Fruit fly (Drosophila melanogaster) whole organism, embryonic: Measurements from ENCODE around the gene TfAP-2.

Source experiments
- Awh ChIP-seq: fragments of 200-800 bp; sonication (Bioruptor generic); IDR thresholded peaks from 2 replicates; pipeline ENCODE4, ENCODE4 v1.3.6; 2022; ENCODE audit warnings: missing biosample characterization, missing genetic modification characterization
- Bdp1 ChIP-seq: fragments of 200-800 bp; sonication (Bioruptor generic); optimal IDR thresholded peaks from 3 replicates; lab custom pipeline; 2016; ENCODE audit warnings: missing biosample characterization, missing genetic modification characterization
- Blimp-1 ChIP-seq: fragments of 200-800 bp; sonication (Bioruptor generic); optimal IDR thresholded peaks from 3 replicates; lab custom pipeline; 2018; ENCODE audit warnings: missing biosample characterization, missing genetic modification characterization, mild to moderate bottlenecking, moderate library complexity, missing genetic modification reagents
- CG10431 ChIP-seq: fragments of 200-800 bp; sonication (Bioruptor generic); optimal IDR thresholded peaks from 3 replicates; lab custom pipeline; 2018; ENCODE audit warnings: missing biosample characterization, mild to moderate bottlenecking, missing genetic modification characterization
- CG11093 ChIP-seq: fragments of 200-800 bp; sonication (Bioruptor generic); IDR thresholded peaks from 3 replicates; pipeline ENCODE4 v1.3.6; 2022; ENCODE audit warnings: missing biosample characterization, missing genetic modification characterization
- CG11247 ChIP-seq: fragments of 200-800 bp; sonication (Bioruptor generic); IDR thresholded peaks from 2 replicates; pipeline ENCODE4 v1.3.6; 2022; ENCODE audit warnings: missing biosample characterization, missing genetic modification characterization
- CG1233 ChIP-seq: fragments of 200-800 bp; sonication (Bioruptor generic); optimal IDR thresholded peaks from 4 replicates; lab custom pipeline; 2018; ENCODE audit warnings: missing biosample characterization, mild to moderate bottlenecking, missing genetic modification characterization
- CG12769 ChIP-seq: fragments of 200-800 bp; sonication (Bioruptor generic); optimal IDR thresholded peaks from 2 replicates; lab custom pipeline; 2019; ENCODE audit warnings: missing biosample characterization, mild to moderate bottlenecking, missing genetic modification characterization, moderate library complexity
- CG13123 ChIP-seq: fragments of 200-800 bp; sonication (Bioruptor generic); optimal IDR thresholded peaks from 2 replicates; lab custom pipeline; 2016; ENCODE audit warnings: missing biosample characterization, missing genetic modification characterization
- CG13287 ChIP-seq: fragments of 200-800 bp; sonication (Bioruptor generic); IDR thresholded peaks from 2 replicates; pipeline ENCODE4 v1.3.6; 2022; ENCODE audit warnings: missing biosample characterization, missing genetic modification characterization; ENCODE audit not compliant: partially characterized antibody
- CG13894 ChIP-seq: fragments of 200-800 bp; sonication (Bioruptor generic); optimal IDR thresholded peaks from 3 replicates; lab custom pipeline; 2018; ENCODE audit warnings: missing biosample characterization, mild to moderate bottlenecking, missing genetic modification characterization, moderate library complexity
- CG1832 ChIP-seq: fragments of 200-800 bp; sonication (Bioruptor generic); optimal IDR thresholded peaks from 2 replicates; lab custom pipeline; 2017; ENCODE audit warnings: missing biosample characterization, mild to moderate bottlenecking, missing genetic modification characterization, inconsistent platforms
- CG3281 ChIP-seq: fragments of 200-800 bp; sonication (Bioruptor generic); optimal IDR thresholded peaks from 3 replicates; lab custom pipeline; 2017; ENCODE audit warnings: missing biosample characterization, mild to moderate bottlenecking, missing genetic modification characterization
- CG43689 ChIP-seq: fragments of 200-800 bp; sonication (Bioruptor generic); IDR thresholded peaks from 2 replicates; pipeline ENCODE4 v1.3.6; 2022; ENCODE audit warnings: missing biosample characterization, missing genetic modification characterization
- CG6272 ChIP-seq: fragments of 200-800 bp; sonication (Bioruptor generic); IDR thresholded peaks from 2 replicates; pipeline ENCODE4 v1.3.6; 2022; ENCODE audit warnings: missing biosample characterization, missing genetic modification characterization
- CG6683 ChIP-seq: fragments of 200-800 bp; sonication (Bioruptor generic); optimal IDR thresholded peaks from 2 replicates; lab custom pipeline; 2017; ENCODE audit warnings: missing biosample characterization, mild to moderate bottlenecking, missing genetic modification characterization, missing genetic modification reagents
- CG7928 ChIP-seq: fragments of 200-800 bp; sonication (Bioruptor generic); optimal IDR thresholded peaks from 2 replicates; lab custom pipeline; 2017; ENCODE audit warnings: missing biosample characterization, mild to moderate bottlenecking, missing genetic modification characterization
- CG9876 ChIP-seq: fragments of 200-800 bp; sonication (Bioruptor generic); optimal IDR thresholded peaks from 2 replicates; lab custom pipeline; 2016; ENCODE audit warnings: missing biosample characterization, missing genetic modification characterization
- CoRest ChIP-seq: fragments of 200-800 bp; sonication (Bioruptor generic); optimal IDR thresholded peaks from 3 replicates; lab custom pipeline; 2018; ENCODE audit warnings: missing biosample characterization, mild to moderate bottlenecking, missing genetic modification characterization, moderate library complexity
- Dbx ChIP-seq: fragments of 200-800 bp; sonication (Bioruptor generic); IDR thresholded peaks from 3 replicates; pipeline ENCODE4 v1.3.6; 2022; ENCODE audit warnings: missing biosample characterization, missing genetic modification characterization
- Ets97D ChIP-seq: fragments of 200-800 bp; sonication (Bioruptor generic); optimal IDR thresholded peaks from 3 replicates; lab custom pipeline; 2016; ENCODE audit warnings: missing biosample characterization, missing genetic modification characterization
- HLH4C ChIP-seq: fragments of 200-800 bp; sonication (Bioruptor generic); IDR thresholded peaks from 3 replicates; pipeline ENCODE4 v1.3.6; 2022; ENCODE audit warnings: missing biosample characterization, missing genetic modification characterization; ENCODE audit not compliant: partially characterized antibody
- Hr51 ChIP-seq, 2 experiments: fragments of 200-800 bp; sonication (Bioruptor generic); optimal IDR thresholded peaks; 2 replicates in 1 of 2; 3 replicates in 1 of 2; lab custom pipeline; 2016 to 2018; ENCODE audit warnings: missing biosample characterization in 2 of 2, missing genetic modification characterization in 2 of 2, mild to moderate bottlenecking in 1 of 2, moderate library complexity in 1 of 2
- Oaz ChIP-seq: fragments of 200-800 bp; sonication (Bioruptor generic); IDR thresholded peaks from 2 replicates; pipeline ENCODE4 v1.3.6; 2022; ENCODE audit warnings: missing biosample characterization, missing genetic modification characterization
- Sin3A ChIP-seq: fragments of >200 bp; optimal IDR thresholded peaks from 2 replicates; lab custom pipeline; 2018
- Sox102F ChIP-seq: fragments of 200-800 bp; sonication (Bioruptor generic); optimal IDR thresholded peaks from 2 replicates; lab custom pipeline; 2018; ENCODE audit warnings: missing biosample characterization, mild to moderate bottlenecking, missing genetic modification characterization, moderate library complexity
- Trl ChIP-seq, 3 experiments: fragments of >200 bp in 2 of 3; fragments of 200-800 bp in 1 of 3; sonication (Bioruptor generic) in 1 of 3; optimal IDR thresholded peaks; 2 replicates in 1 of 3; 3 replicates in 2 of 3; lab custom pipeline; 2016 to 2017; ENCODE audit warnings: missing biosample characterization in 1 of 3, missing genetic modification characterization in 1 of 3
- abd-A ChIP-seq: fragments of 200-800 bp; sonication (Bioruptor generic); optimal IDR thresholded peaks from 3 replicates; lab custom pipeline; 2019; ENCODE audit warnings: missing biosample characterization, mild to moderate bottlenecking, missing genetic modification characterization, moderate library complexity
- cg ChIP-seq: fragments of 200-800 bp; sonication (Bioruptor generic); optimal IDR thresholded peaks from 3 replicates; lab custom pipeline; 2019; ENCODE audit warnings: missing biosample characterization, mild to moderate bottlenecking, missing genetic modification characterization, moderate library complexity
- chinmo ChIP-seq: fragments of 200-800 bp; sonication (Bioruptor generic); IDR thresholded peaks from 4 replicates; pipeline ENCODE4 v1.3.6; 2022; ENCODE audit warnings: missing biosample characterization, missing genetic modification characterization; ENCODE audit not compliant: partially characterized antibody
- fd3F ChIP-seq: fragments of 200-800 bp; sonication (Bioruptor generic); optimal IDR thresholded peaks from 2 replicates; lab custom pipeline; 2018; ENCODE audit warnings: missing biosample characterization, mild to moderate bottlenecking, missing genetic modification characterization, moderate library complexity
- h ChIP-seq: fragments of >200 bp; optimal IDR thresholded peaks from 2 replicates; lab custom pipeline; 2017
- hkb ChIP-seq, 2 experiments: fragments of 200-800 bp in 1 of 2; fragments of >200 bp in 1 of 2; sonication (Bioruptor generic) in 1 of 2; IDR thresholded peaks in 1 of 2; optimal IDR thresholded peaks in 1 of 2; 2 replicates each; pipeline versions ENCODE4 v1.3.6 to Lab custom; 2017 to 2022; ENCODE audit warnings: missing biosample characterization in 1 of 2, missing genetic modification characterization in 1 of 2
- ken ChIP-seq: fragments of 200-800 bp; sonication (Bioruptor generic); IDR thresholded peaks from 3 replicates; pipeline ENCODE4 v1.3.6; 2022; ENCODE audit warnings: missing biosample characterization, missing genetic modification characterization
- kni ChIP-seq: fragments of 200-800 bp; sonication (Bioruptor generic); optimal IDR thresholded peaks from 3 replicates; lab custom pipeline; 2017; ENCODE audit warnings: mild to moderate bottlenecking, missing biosample characterization, missing genetic modification reagents, missing genetic modification characterization
- lola ChIP-seq, 3 experiments: fragments of >200 bp in 2 of 3; fragments of 200-800 bp in 1 of 3; sonication (Bioruptor generic) in 1 of 3; optimal IDR thresholded peaks; 2 replicates each; lab custom pipeline; 2017 to 2019; ENCODE audit warnings: missing biosample characterization in 3 of 3, missing genetic modification characterization in 3 of 3, mild to moderate bottlenecking in 1 of 3, moderate library complexity in 1 of 3
- sd ChIP-seq: fragments of 200-800 bp; sonication (Bioruptor generic); optimal IDR thresholded peaks from 3 replicates; lab custom pipeline; 2018; ENCODE audit warnings: missing biosample characterization, mild to moderate bottlenecking, missing genetic modification characterization, moderate library complexity

The TfAP-2 gene

DNA sequence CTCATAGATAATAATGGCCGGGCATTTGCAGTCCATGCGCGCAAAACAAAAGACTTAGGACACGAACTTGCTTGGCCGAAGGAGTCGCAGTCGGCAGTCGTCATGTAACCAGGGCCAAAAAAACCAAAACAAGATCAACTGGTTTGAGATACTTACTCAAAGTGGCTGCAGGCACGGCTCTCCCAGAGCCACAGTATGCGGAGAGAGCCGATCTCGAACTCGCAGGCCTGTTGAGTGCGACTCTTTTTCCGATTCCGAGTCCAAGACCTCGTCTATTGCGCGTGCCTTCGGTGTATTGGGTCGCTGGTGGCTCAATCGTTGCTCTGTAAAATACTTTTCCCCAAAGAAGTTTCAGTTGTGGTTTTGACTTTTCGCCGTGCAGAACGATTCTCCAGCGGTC is 58.0 kb downstream of the TfAP-2 start, which contains the start of gene CG43980 (continued):
- TF ChIP-seq lola (GFP tag; optimal IDR thresholded peaks at IDR 0.05; lab: Kevin White, UChicago), result no peak
- peak; percentile 59; the same call in 1 of the 2 replicates for TF ChIP-seq CG11247 (GFP tag; lab: Robert Waterston, UW)
- peak; percentile 18 for TF ChIP-seq CG10431 (GFP tag; lab: Kevin White, UChicago)
- peak; percentile 11 for TF ChIP-seq CG13894 (tag; lab: Kevin White, UChicago)
- no peak for TF ChIP-seq CG1233 (GFP tag; lab: Kevin White, UChicago)
- TF ChIP-seq kni, result peak; percentile 5
- TF ChIP-seq fd3F, result no peak
- no peak for TF ChIP-seq CG1832 (GFP tag; lab: Kevin White, UChicago)
- peak; percentile 17; the same call in 1 of the 2 replicates for TF ChIP-seq CG13287 (GFP tag; lab: Robert Waterston, UW)
- no peak for TF ChIP-seq Hr51 (GFP tag; optimal IDR thresholded peaks at IDR 0.05; lab: Kevin White, UChicago)
- no peak for TF ChIP-seq Sox102F (GFP tag; lab: Kevin White, UChicago)
- peak; percentile 58 to 62 for TF ChIP-seq Trl (optimal IDR thresholded peaks at IDR 0.05; lab: Kevin White, UChicago)
- TF ChIP-seq Trl (GFP tag; optimal IDR thresholded peaks at IDR 0.05; lab: Kevin White, UChicago), result no peak
- TF ChIP-seq, all 482 proteins: peak for 18

- TF ChIP-seq sd (tag; lab: Kevin White, UChicago), result peak; percentile 60
- TF ChIP-seq CG6683 (GFP tag; lab: Kevin White, UChicago), result no peak
- no peak for TF ChIP-seq CoRest (tag; lab: Kevin White, UChicago)
- TF ChIP-seq CG12769 (tag; lab: Kevin White, UChicago), result peak; percentile 32
- no peak for TF ChIP-seq Bdp1 (GFP tag; lab: Kevin White, UChicago)
- peak; percentile 59 for TF ChIP-seq abd-A
- TF ChIP-seq cg (GFP tag; lab: Kevin White, UChicago), result peak; percentile 9
- 0 out of 4 replicates have a peak, but pooled peaks have one; percentile 39 for TF ChIP-seq chinmo (GFP tag; lab: Robert Waterston, UW)
Measured at dm6 chr3L:21645878-21646277, 59.2 kb downstream of the TfAP-2 start.

DNA sequence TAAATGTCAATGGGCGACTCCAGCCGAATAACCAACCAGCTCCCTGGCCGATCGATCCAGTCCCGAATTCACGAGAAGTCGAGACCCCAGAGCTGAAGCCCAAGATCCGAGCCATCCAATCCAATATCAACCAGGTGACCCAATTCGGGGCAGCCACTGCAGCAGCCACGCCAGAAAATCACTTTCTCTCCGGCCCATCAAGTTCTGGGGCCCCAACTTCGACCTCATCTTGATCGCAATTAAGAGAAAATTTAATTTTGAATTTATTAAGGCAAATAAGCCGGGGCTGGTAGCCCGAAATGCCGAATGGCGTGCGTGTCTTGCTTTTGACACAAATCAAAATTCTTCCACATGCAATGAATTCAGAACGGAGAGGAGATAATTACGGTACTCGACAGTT is 61.2 kb downstream of the TfAP-2 start:
- TF ChIP-seq CG6272 (GFP tag; lab: Robert Waterston, UW) (no peak), Ets97D (GFP tag; lab: Kevin White, UChicago) (no peak), CG11093 (GFP tag; lab: Robert Waterston, UW) (no peak), hkb (optimal IDR thresholded peaks at IDR 0.05; lab: Kevin White, UChicago) (no peak), hkb (GFP tag; IDR thresholded peaks at IDR 0.05; lab: Robert Waterston, UW) (no peak), HLH4C (GFP tag; lab: Robert Waterston, UW) (no peak), Oaz (no peak), CG3281 (no peak), CG7928 (GFP tag; lab: Kevin White, UChicago) (no peak), CG43689 (GFP tag; lab: Robert Waterston, UW) (no peak), Sin3A (no peak), Dbx (no peak), CG9876 (GFP tag; lab: Kevin White, UChicago) (no peak), Blimp-1 (GFP tag; lab: Kevin White, UChicago) (peak; percentile 83), h (lab: Kevin White, UChicago) (no peak), ken (GFP tag; lab: Robert Waterston, UW) (no peak), CG13123 (GFP tag; lab: Kevin White, UChicago) (no peak), Awh (GFP tag; lab: Robert Waterston, UW) (peak; percentile 62)
